Fruit fly (Drosophila melanogaster) whole organism, adult: Measurements from ENCODE around the gene CG7742.

Source experiments
- CG11617 ChIP-seq: fragments of 200-800 bp; sonication (Bioruptor generic); optimal IDR thresholded peaks from 2 replicates; lab custom pipeline; 2017; ENCODE audit warnings: mild to moderate bottlenecking, missing biosample characterization, missing genetic modification reagents, missing genetic modification characterization
- CG33017 ChIP-seq: fragments of 200-800 bp; sonication (Bioruptor generic); optimal IDR thresholded peaks from 2 replicates; lab custom pipeline; 2018; ENCODE audit warnings: missing biosample characterization, mild to moderate bottlenecking, missing genetic modification characterization, moderate library complexity
- CG5204 ChIP-seq: fragments of 200-800 bp; sonication (Bioruptor generic); optimal IDR thresholded peaks from 2 replicates; lab custom pipeline; 2016; ENCODE audit warnings: missing biosample characterization, missing genetic modification characterization
- Crg-1 ChIP-seq: fragments of 200-800 bp; sonication (Bioruptor generic); optimal IDR thresholded peaks from 2 replicates; lab custom pipeline; 2016; ENCODE audit warnings: missing biosample characterization, missing genetic modification characterization
- Hr96 ChIP-seq: fragments of 200-800 bp; sonication (Bioruptor generic); optimal IDR thresholded peaks from 2 replicates; lab custom pipeline; 2016; ENCODE audit warnings: missing biosample characterization, missing genetic modification characterization
- pad ChIP-seq: fragments of 200-800 bp; sonication (Bioruptor generic); optimal IDR thresholded peaks from 3 replicates; lab custom pipeline; 2017; ENCODE audit warnings: missing biosample characterization, missing genetic modification characterization, mild to moderate bottlenecking, moderate library complexity, missing genetic modification reagents
- tj ChIP-seq: fragments of 200-800 bp; sonication (Bioruptor generic); optimal IDR thresholded peaks from 3 replicates; lab custom pipeline; 2017; ENCODE audit warnings: missing biosample characterization, mild to moderate bottlenecking, missing genetic modification characterization, moderate library complexity

dm6 chr2L:5223317-5223716 is 8.4 kb upstream of the CG7742 start:
- peak; percentile 18 for TF ChIP-seq CG11617 (GFP tag; lab: Kevin White, UChicago)
- TF ChIP-seq Hr96 (GFP tag; lab: Kevin White, UChicago), result no peak
- no peak for TF ChIP-seq Crg-1 (GFP tag; lab: Kevin White, UChicago)
- TF ChIP-seq tj (GFP tag; lab: Kevin White, UChicago), result no peak
- no peak for TF ChIP-seq CG33017 (tag; lab: Kevin White, UChicago)
- no peak for TF ChIP-seq CG5204 (GFP tag; lab: Kevin White, UChicago)
- TF ChIP-seq pad (GFP tag; lab: Kevin White, UChicago), result no peak
